Worm (Caenorhabditis elegans) whole organism, late embryonic: ENCODE measurements around the gene srxa-12.

Source experiments
- ceh-30 ChIP-seq: fragments of 150-350 bp; optimal IDR thresholded peaks from 2 replicates; lab custom pipeline; 2014; ENCODE audit warnings: missing biosample characterization, missing genetic modification characterization
- elt-2 ChIP-seq: sonication (generic microtip); optimal IDR thresholded peaks from 2 replicates; lab custom pipeline; 2016; ENCODE audit warnings: missing genetic modification reagents, missing genetic modification characterization, missing compliant biosample characterization
- hlh-15 ChIP-seq: sonication (generic microtip); optimal IDR thresholded peaks from 2 replicates; lab custom pipeline; 2016; ENCODE audit warnings: missing genetic modification characterization, missing compliant biosample characterization
- madf-2 ChIP-seq: sonication (generic microtip); optimal IDR thresholded peaks from 2 replicates; lab custom pipeline; 2017; ENCODE audit warnings: missing genetic modification characterization, missing compliant biosample characterization
- nhr-11 ChIP-seq: fragments of 150-350 bp; optimal IDR thresholded peaks from 2 replicates; lab custom pipeline; 2014; ENCODE audit warnings: missing biosample characterization, missing genetic modification characterization
- rnt-1 ChIP-seq: sonication (generic microtip); optimal IDR thresholded peaks from 2 replicates; lab custom pipeline; 2016; ENCODE audit warnings: missing genetic modification characterization, missing compliant biosample characterization
- sox-4 ChIP-seq: sonication (generic microtip); optimal IDR thresholded peaks from 2 replicates; lab custom pipeline; 2017; ENCODE audit warnings: mild to moderate bottlenecking, missing genetic modification characterization, inconsistent platforms, missing compliant biosample characterization

DNA sequence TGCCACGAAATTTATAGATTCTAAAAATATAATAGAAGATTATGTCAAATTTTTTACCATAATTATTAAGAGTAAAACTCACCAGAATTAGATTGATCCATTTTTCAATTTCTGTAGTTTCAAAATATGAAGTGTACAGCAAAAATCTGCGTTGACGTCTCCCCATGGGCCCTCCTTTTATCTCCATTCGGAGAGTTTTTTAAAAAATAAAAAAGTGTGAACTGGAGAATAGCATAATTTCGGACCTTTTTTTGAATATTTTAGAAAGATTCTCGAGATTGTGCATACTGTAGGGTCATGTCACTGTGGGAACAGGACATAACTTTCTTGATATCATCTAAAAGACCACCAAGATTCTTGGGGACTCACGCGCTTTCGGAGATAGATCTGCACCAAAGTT lies 15.6 kb downstream of the srxa-12 start, which contains the start of gene dpr-1:
- TF ChIP-seq ceh-30 (tag; lab: Kevin White, UChicago) (no peak), hlh-15 (tag; lab: Kevin White, UChicago) (no peak), sox-4 (tag; lab: Kevin White, UChicago) (no peak), elt-2 (no peak), madf-2 (tag; lab: Kevin White, UChicago) (no peak), nhr-11 (tag; lab: Kevin White, UChicago) (no peak), rnt-1 (tag; lab: Kevin White, UChicago) (no peak)
